Worm (Caenorhabditis elegans) whole organism, L2 larva: ENCODE measurements around the gene cal-2.

Experiments used
- C34F6.9 ChIP-seq: fragments of 150-350 bp; optimal IDR thresholded peaks from 2 replicates; lab custom pipeline; 2014; ENCODE audit warnings: missing biosample characterization, missing genetic modification characterization
- F13H6.1 ChIP-seq: sonication (generic microtip); optimal IDR thresholded peaks from 2 replicates; lab custom pipeline; 2016; ENCODE audit warnings: missing genetic modification characterization, missing compliant biosample characterization
- R02D3.7 ChIP-seq: fragments of 150-350 bp; optimal IDR thresholded peaks from 2 replicates; lab custom pipeline; 2014; ENCODE audit warnings: missing biosample characterization, missing genetic modification characterization
- ZK546.5 ChIP-seq: sonication (generic microtip); optimal IDR thresholded peaks from 2 replicates; lab custom pipeline; 2017; ENCODE audit warnings: missing biosample characterization, missing genetic modification characterization
- alr-1 ChIP-seq: fragments of 150-350 bp; optimal IDR thresholded peaks from 2 replicates; lab custom pipeline; 2014; ENCODE audit warnings: missing biosample characterization, missing genetic modification characterization
- aly-2 ChIP-seq: fragments of 150-350 bp; optimal IDR thresholded peaks from 2 replicates; lab custom pipeline; 2014; ENCODE audit warnings: missing biosample characterization, missing genetic modification characterization
- ama-1 ChIP-seq: fragments of 150-350 bp; optimal IDR thresholded peaks from 2 replicates; lab custom pipeline; 2018; ENCODE audit warnings: inconsistent platforms
- blmp-1 ChIP-seq: sonication (generic microtip); optimal IDR thresholded peaks from 2 replicates; lab custom pipeline; 2017; ENCODE audit warnings: missing genetic modification characterization, mild to moderate bottlenecking, missing compliant biosample characterization, antibody characterized with exemption, moderate library complexity; ENCODE audit not compliant: insufficient read depth
- ceh-16 ChIP-seq: fragments of 150-350 bp; optimal IDR thresholded peaks from 2 replicates; lab custom pipeline; 2014; ENCODE audit warnings: missing biosample characterization, missing genetic modification characterization
- ceh-82 ChIP-seq: fragments of 150-350 bp; optimal IDR thresholded peaks from 2 replicates; lab custom pipeline; 2014; ENCODE audit warnings: missing biosample characterization, missing genetic modification characterization
- crh-2 ChIP-seq: sonication (generic microtip); optimal IDR thresholded peaks from 2 replicates; lab custom pipeline; 2017; ENCODE audit warnings: missing biosample characterization, missing genetic modification characterization
- dmd-4 ChIP-seq: sonication (generic microtip); optimal IDR thresholded peaks from 2 replicates; lab custom pipeline; 2017; ENCODE audit warnings: missing biosample characterization, missing genetic modification characterization
- egl-27 ChIP-seq: sonication (generic microtip); optimal IDR thresholded peaks from 3 replicates; lab custom pipeline; 2017; ENCODE audit warnings: missing biosample characterization, missing genetic modification reagents, missing genetic modification characterization
- elt-1 ChIP-seq: fragments of 150-350 bp; optimal IDR thresholded peaks from 2 replicates; lab custom pipeline; 2014; ENCODE audit warnings: missing biosample characterization, missing genetic modification characterization
- elt-3 ChIP-seq: sonication (generic microtip); optimal IDR thresholded peaks from 2 replicates; lab custom pipeline; 2017; ENCODE audit warnings: missing biosample characterization, missing genetic modification characterization
- fos-1 ChIP-seq: fragments of 150-350 bp; optimal IDR thresholded peaks from 2 replicates; lab custom pipeline; 2014; ENCODE audit warnings: missing biosample characterization, missing genetic modification characterization
- gmeb-1 ChIP-seq: fragments of 150-350 bp; optimal IDR thresholded peaks from 2 replicates; lab custom pipeline; 2014; ENCODE audit warnings: missing biosample characterization, missing genetic modification characterization
- lin-11 ChIP-seq: fragments of 150-350 bp; sonication (generic microtip); optimal IDR thresholded peaks from 2 replicates; lab custom pipeline; 2014; ENCODE audit warnings: missing biosample characterization, missing genetic modification characterization, inconsistent platforms, mixed read lengths
- lin-13 ChIP-seq: fragments of 150-350 bp; optimal IDR thresholded peaks from 2 replicates; lab custom pipeline; 2014; ENCODE audit warnings: missing biosample characterization, missing genetic modification reagents, missing genetic modification characterization
- lin-39 ChIP-seq: fragments of 150-350 bp; optimal IDR thresholded peaks from 2 replicates; lab custom pipeline; 2014; ENCODE audit warnings: missing biosample characterization, missing genetic modification reagents, missing genetic modification characterization
- lsy-2 ChIP-seq, 2 experiments: fragments of 150-350 bp in 1 of 2; sonication (generic microtip) in 1 of 2; optimal IDR thresholded peaks; 2 replicates each; lab custom pipeline; 2014 to 2017; ENCODE audit warnings: missing biosample characterization in 2 of 2, missing genetic modification characterization in 2 of 2
- mab-5 ChIP-seq: fragments of 150-350 bp; optimal IDR thresholded peaks from 2 replicates; lab custom pipeline; 2014; ENCODE audit warnings: missing biosample characterization, missing genetic modification characterization
- mbf-1 ChIP-seq: sonication (generic microtip); optimal IDR thresholded peaks from 2 replicates; lab custom pipeline; 2017; ENCODE audit warnings: missing biosample characterization, missing genetic modification characterization
- mdl-1 ChIP-seq, 2 experiments: fragments of 150-350 bp in 1 of 2; sonication (generic microtip) in 1 of 2; optimal IDR thresholded peaks; 2 replicates each; lab custom pipeline; 2017; ENCODE audit warnings: missing biosample characterization in 2 of 2, missing genetic modification characterization in 2 of 2
- nhr-11 ChIP-seq: fragments of 150-350 bp; optimal IDR thresholded peaks from 2 replicates; lab custom pipeline; 2014; ENCODE audit warnings: missing biosample characterization, missing genetic modification characterization
- nhr-12 ChIP-seq: fragments of 150-350 bp; optimal IDR thresholded peaks from 2 replicates; lab custom pipeline; 2014; ENCODE audit warnings: missing biosample characterization, missing genetic modification characterization
- nhr-129 ChIP-seq: fragments of 150-350 bp; optimal IDR thresholded peaks from 2 replicates; lab custom pipeline; 2014; ENCODE audit warnings: missing biosample characterization, missing genetic modification characterization
- nhr-21 ChIP-seq: fragments of 150-350 bp; optimal IDR thresholded peaks from 2 replicates; lab custom pipeline; 2014; ENCODE audit warnings: missing biosample characterization, missing genetic modification characterization
- nhr-23 ChIP-seq: fragments of 150-350 bp; optimal IDR thresholded peaks from 2 replicates; lab custom pipeline; 2014; ENCODE audit warnings: missing biosample characterization, missing genetic modification reagents, missing genetic modification characterization
- nhr-237 ChIP-seq: fragments of 150-350 bp; optimal IDR thresholded peaks from 2 replicates; lab custom pipeline; 2014; ENCODE audit warnings: missing biosample characterization, missing genetic modification characterization
- nhr-77 ChIP-seq: fragments of 150-350 bp; optimal IDR thresholded peaks from 2 replicates; lab custom pipeline; 2014; ENCODE audit warnings: missing biosample characterization, missing genetic modification characterization
- peb-1 ChIP-seq: fragments of 150-350 bp; optimal IDR thresholded peaks from 2 replicates; lab custom pipeline; 2014; ENCODE audit warnings: missing biosample characterization, missing genetic modification characterization
- sem-4 ChIP-seq: fragments of 150-350 bp; optimal IDR thresholded peaks from 2 replicates; lab custom pipeline; 2014; ENCODE audit warnings: missing biosample characterization, missing genetic modification reagents, missing genetic modification characterization
- skn-1 ChIP-seq: sonication (generic microtip); optimal IDR thresholded peaks from 2 replicates; lab custom pipeline; 2017; ENCODE audit warnings: missing biosample characterization, missing genetic modification characterization
- sma-3 ChIP-seq: sonication (generic microtip); optimal IDR thresholded peaks from 2 replicates; lab custom pipeline; 2016; ENCODE audit warnings: missing genetic modification reagents, missing genetic modification characterization, missing compliant biosample characterization
- sma-9 ChIP-seq, 2 experiments: fragments of 150-350 bp in 1 of 2; sonication (generic microtip) in 1 of 2; optimal IDR thresholded peaks; 2 replicates each; lab custom pipeline; 2014 to 2016; ENCODE audit warnings: missing genetic modification characterization in 2 of 2, mild to moderate bottlenecking in 1 of 2, missing biosample characterization in 1 of 2, missing compliant biosample characterization in 1 of 2, missing genetic modification reagents in 1 of 2, moderate library complexity in 1 of 2
- snpc-4 ChIP-seq: fragments of 150-350 bp; optimal IDR thresholded peaks from 2 replicates; lab custom pipeline; 2014; ENCODE audit warnings: missing biosample characterization, missing genetic modification characterization
- unc-39 ChIP-seq: fragments of 150-350 bp; optimal IDR thresholded peaks from 2 replicates; lab custom pipeline; 2014; ENCODE audit warnings: missing biosample characterization, missing genetic modification characterization
- unc-55 ChIP-seq: fragments of 150-350 bp; sonication (generic microtip); optimal IDR thresholded peaks from 3 replicates; lab custom pipeline; 2014; ENCODE audit warnings: missing biosample characterization, missing genetic modification reagents, missing genetic modification characterization
- unc-62 ChIP-seq: fragments of 150-350 bp; optimal IDR thresholded peaks from 2 replicates; lab custom pipeline; 2014; ENCODE audit warnings: missing biosample characterization, missing genetic modification reagents, missing genetic modification characterization
- zag-1 ChIP-seq: fragments of 150-350 bp; optimal IDR thresholded peaks from 2 replicates; lab custom pipeline; 2014; ENCODE audit warnings: missing biosample characterization, missing genetic modification characterization
- ztf-1 ChIP-seq: fragments of 200-800 bp; sonication (Bioruptor generic); conservative IDR thresholded peaks from 2 replicates; pipeline ENCODE4 v1.3.6; 2022; ENCODE audit warnings: missing genetic modification characterization, missing compliant biosample characterization
- ztf-11 ChIP-seq: sonication (generic microtip); optimal IDR thresholded peaks from 2 replicates; lab custom pipeline; 2017; ENCODE audit warnings: missing biosample characterization, missing genetic modification characterization
- ztf-4 ChIP-seq: fragments of 150-350 bp; optimal IDR thresholded peaks from 2 replicates; lab custom pipeline; 2014; ENCODE audit warnings: missing biosample characterization, missing genetic modification characterization

Gene cal-2

DNA sequence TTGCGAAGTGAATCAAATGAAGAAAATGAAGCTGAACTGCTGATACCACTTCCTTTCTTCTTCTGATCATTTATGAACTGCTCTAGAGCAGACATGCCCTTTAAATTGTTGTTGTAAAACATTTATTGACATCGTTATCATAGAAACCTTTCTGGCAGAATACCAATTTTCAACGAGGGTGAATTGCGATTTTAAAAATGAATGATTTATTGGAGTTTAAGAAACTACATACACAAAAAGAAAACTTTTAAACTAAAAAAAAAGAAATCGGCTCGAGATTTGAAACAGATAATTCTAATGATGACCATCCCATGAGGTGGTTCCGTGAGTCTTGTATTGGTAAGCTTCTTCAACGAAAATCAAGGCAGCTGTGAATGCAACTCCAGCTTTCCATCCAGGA, 3.5 kb downstream of the cal-2 start, which contains the start of gene sftd-3:
Gene sftd-3, minus strand, starts transcription at position 101 of the 400 bp plus-strand sequence.
- TF ChIP-seq nhr-12 (no peak), lin-13 (no peak), unc-39 (tag; lab: Kevin White, UChicago) (no peak), fos-1 (tag; lab: Kevin White, UChicago) (no peak), sma-3 (no peak), lin-39 (tag; lab: Kevin White, UChicago) (no peak), snpc-4 (no peak), mbf-1 (tag; lab: Kevin White, UChicago) (no peak), zag-1 (tag; lab: Kevin White, UChicago) (no peak), ztf-4 (no peak), alr-1 (tag; lab: Kevin White, UChicago) (no peak), sem-4 (tag; lab: Kevin White, UChicago) (no peak), nhr-77 (no peak), aly-2 (no peak), gmeb-1 (tag; lab: Kevin White, UChicago) (no peak), ztf-11 (tag; lab: Kevin White, UChicago) (no peak), nhr-23 (tag; lab: Kevin White, UChicago) (no peak), elt-1 (tag; lab: Kevin White, UChicago) (no peak)

DNA sequence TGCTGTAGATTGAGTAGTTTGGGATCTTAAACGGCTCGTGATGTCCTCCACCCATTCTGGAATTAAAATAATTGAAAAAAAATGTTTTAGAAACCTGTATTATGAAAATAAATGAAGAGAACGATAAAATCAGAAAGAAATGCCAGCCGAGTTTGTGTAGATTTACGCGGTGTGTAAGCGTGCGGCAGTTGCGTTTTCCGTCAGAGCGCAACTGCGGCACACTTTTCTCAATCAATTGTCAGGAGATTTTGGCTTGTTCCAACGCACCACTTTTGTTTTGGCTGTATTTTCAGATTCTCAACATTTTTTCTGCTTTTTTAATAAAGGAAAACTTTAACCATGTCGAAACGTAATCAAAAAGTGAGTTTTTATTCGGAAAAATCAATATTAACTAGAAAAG, 4.3 kb downstream of the cal-2 start, which contains the start of the genes ndub-3 and C18E9.2:
Gene ndub-3, minus strand, starts transcription at position 56 of the 400 bp plus-strand sequence.
Gene C18E9.2, plus strand, starts transcription at position 172 of the 400 bp plus-strand sequence.
- TF ChIP-seq C34F6.9 (peak; percentile 55), lsy-2 (tag; optimal IDR thresholded peaks at IDR 0.05; lab: Kevin White, UChicago) (peak in 1 of 2 experiments; percentile 66), egl-27 (tag; lab: Kevin White, UChicago) (no peak), fos-1 (tag; lab: Kevin White, UChicago) (peak; percentile 32), crh-2 (tag; lab: Kevin White, UChicago) (peak; percentile 40), lin-11 (peak; percentile 52), unc-55 (GFP tag; lab: Kevin White, UChicago) (peak; percentile 78), nhr-129 (tag; lab: Kevin White, UChicago) (peak; percentile 60), dmd-4 (tag; lab: Kevin White, UChicago) (no peak)
- TF ChIP-seq, all 48 proteins: peak for 7

DNA sequence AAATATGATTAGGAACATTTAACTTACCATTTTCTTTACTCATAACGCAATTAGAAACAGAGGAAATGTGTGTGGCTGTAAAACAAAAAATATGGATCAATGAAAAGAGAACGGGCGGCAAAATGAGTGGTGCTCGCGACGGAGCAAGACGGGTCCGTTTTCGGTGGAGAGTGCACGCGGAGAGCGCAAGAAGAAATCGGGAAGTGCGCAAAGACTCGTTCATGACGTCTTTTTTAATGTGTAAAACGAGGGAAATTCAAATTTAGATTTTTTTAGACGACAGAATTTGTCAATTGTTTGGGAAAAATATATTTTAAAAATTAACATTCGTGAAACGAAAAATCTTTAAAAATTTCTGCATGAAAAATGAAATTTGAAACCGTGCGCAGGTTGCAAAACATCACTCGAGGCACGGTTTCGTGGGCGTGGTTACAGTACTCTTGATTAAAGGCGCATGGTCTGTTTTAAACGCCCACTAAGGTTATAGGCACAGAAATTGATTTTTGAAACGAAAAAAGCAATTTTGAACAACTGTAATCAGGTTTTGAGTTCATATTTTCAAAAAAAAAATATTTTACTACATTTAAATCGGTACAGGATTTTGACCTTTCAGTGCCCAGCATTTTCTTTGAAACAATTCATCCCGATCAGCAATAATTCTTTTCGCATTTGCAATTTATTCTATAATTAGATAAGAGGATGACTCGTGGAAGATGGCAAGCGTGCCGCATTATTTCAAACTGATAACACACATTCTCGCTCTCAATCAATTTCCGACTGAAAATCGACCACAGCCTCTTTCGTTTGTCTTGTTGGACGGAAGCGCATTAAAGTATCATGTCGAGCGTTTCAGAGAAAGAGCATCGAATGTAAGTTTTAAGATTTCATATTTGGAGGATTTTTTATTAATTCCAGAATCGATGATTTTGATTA, 9.0 kb downstream of the cal-2 start, which contains the start of the genes szy-20 and C18E9.5:
Gene szy-20, minus strand, starts transcription at position 83 of the 933 bp plus-strand sequence.
Gene C18E9.5, plus strand, starts transcription at position 730 of the 933 bp plus-strand sequence.
- TF ChIP-seq ama-1 (lab: Kevin White, UChicago) (no peak), mbf-1 (tag; lab: Kevin White, UChicago) (no peak), ztf-11 (tag; lab: Kevin White, UChicago) (no peak), nhr-23 (tag; lab: Kevin White, UChicago) (no peak), snpc-4 (peak; percentile 26), egl-27 (tag; lab: Kevin White, UChicago) (peak; percentile 71), gmeb-1 (tag; lab: Kevin White, UChicago) (peak; percentile 96), lin-11 (peak; percentile 61), skn-1 (tag; lab: Kevin White, UChicago) (no peak), unc-55 (GFP tag; lab: Kevin White, UChicago) (peak; percentile 93), ceh-16 (tag; lab: Kevin White, UChicago) (no peak), C34F6.9 (peak; percentile 90), R02D3.7 (peak; percentile 63), elt-3 (tag; lab: Kevin White, UChicago) (no peak), nhr-129 (tag; lab: Kevin White, UChicago) (peak; percentile 71), sma-3 (peak; percentile 59), lsy-2 (tag; optimal IDR thresholded peaks at IDR 0.05; lab: Kevin White, UChicago) (peak; percentile 86 to 94), unc-62 (no peak), lin-13 (peak; percentile 82), ZK546.5 (tag; lab: Kevin White, UChicago) (peak; percentile 50), elt-1 (tag; lab: Kevin White, UChicago) (no peak), sma-9 (GFP tag; optimal IDR thresholded peaks at IDR 0.05; lab: Kevin White, UChicago) (peak; percentile 74), sma-9 (tag; optimal IDR thresholded peaks at IDR 0.05; lab: Kevin White, UChicago) (no peak), zag-1 (tag; lab: Kevin White, UChicago) (peak; percentile 73), ztf-4 (peak; percentile 41), mab-5 (tag; lab: Kevin White, UChicago) (peak; percentile 88), nhr-237 (tag; lab: Kevin White, UChicago) (no peak), mdl-1 (tag; optimal IDR thresholded peaks at IDR 0.05; lab: Kevin White, UChicago) (peak in 1 of 2 experiments; percentile 23), blmp-1 (no peak), lin-39 (tag; lab: Kevin White, UChicago) (no peak), nhr-21 (peak; percentile 50), nhr-11 (no peak), ztf-1 (no peak), ceh-82 (tag; lab: Kevin White, UChicago) (no peak), nhr-12 (no peak), crh-2 (tag; lab: Kevin White, UChicago) (peak; percentile 75), peb-1 (tag; lab: Kevin White, UChicago) (no peak), F13H6.1 (peak; percentile 83), fos-1 (tag; lab: Kevin White, UChicago) (peak; percentile 94)
